Fruit fly (Drosophila melanogaster) whole organism, embryonic: ENCODE measurements around the gene CG42307.

Experiments used
- Awh ChIP-seq: fragments of 200-800 bp; sonication (Bioruptor generic); IDR thresholded peaks from 2 replicates; pipeline ENCODE4, ENCODE4 v1.3.6; 2022; ENCODE audit warnings: missing biosample characterization, missing genetic modification characterization
- CG1024 ChIP-seq: fragments of 200-800 bp; sonication (Bioruptor generic); IDR thresholded peaks from 2 replicates; pipeline ENCODE4 v1.3.6; 2022; ENCODE audit warnings: missing biosample characterization, missing genetic modification characterization
- CG10267 ChIP-seq: fragments of 200-800 bp; sonication (Bioruptor generic); optimal IDR thresholded peaks from 2 replicates; lab custom pipeline; 2018; ENCODE audit warnings: missing biosample characterization, mild to moderate bottlenecking, missing genetic modification characterization, moderate library complexity
- CG11723 ChIP-seq: fragments of 200-800 bp; sonication (Bioruptor generic); optimal IDR thresholded peaks from 2 replicates; lab custom pipeline; 2017; ENCODE audit warnings: missing biosample characterization, mild to moderate bottlenecking, missing genetic modification characterization
- CG12071 ChIP-seq: fragments of 200-800 bp; sonication (Bioruptor generic); optimal IDR thresholded peaks from 3 replicates; lab custom pipeline; 2018; ENCODE audit warnings: missing biosample characterization, mild to moderate bottlenecking, missing genetic modification characterization
- CG12391 ChIP-seq: fragments of 200-800 bp; sonication (Bioruptor generic); optimal IDR thresholded peaks from 3 replicates; lab custom pipeline; 2018; ENCODE audit warnings: missing biosample characterization, mild to moderate bottlenecking, missing genetic modification characterization, moderate library complexity
- CG12659 ChIP-seq: fragments of 200-800 bp; sonication (Bioruptor generic); optimal IDR thresholded peaks from 3 replicates; lab custom pipeline; 2017; ENCODE audit warnings: mild to moderate bottlenecking, missing biosample characterization, missing genetic modification reagents, missing genetic modification characterization
- CG13894 ChIP-seq: fragments of 200-800 bp; sonication (Bioruptor generic); optimal IDR thresholded peaks from 3 replicates; lab custom pipeline; 2018; ENCODE audit warnings: missing biosample characterization, mild to moderate bottlenecking, missing genetic modification characterization, moderate library complexity
- CG14050 ChIP-seq: fragments of 200-800 bp; sonication (Bioruptor generic); IDR thresholded peaks from 3 replicates; pipeline ENCODE4 v1.3.6; 2022; ENCODE audit warnings: missing biosample characterization, missing genetic modification characterization
- CG15514 ChIP-seq: fragments of 200-800 bp; sonication (Bioruptor generic); optimal IDR thresholded peaks from 3 replicates; lab custom pipeline; 2017; ENCODE audit warnings: missing biosample characterization, missing genetic modification characterization, mild to moderate bottlenecking, moderate library complexity, missing genetic modification reagents
- CG16813 ChIP-seq: fragments of 200-800 bp; sonication (Bioruptor generic); IDR thresholded peaks from 3 replicates; pipeline ENCODE4 v1.3.6; 2022; ENCODE audit warnings: missing biosample characterization, missing genetic modification characterization; ENCODE audit not compliant: partially characterized antibody
- CG17612 ChIP-seq: fragments of 200-800 bp; sonication (Bioruptor generic); IDR thresholded peaks from 2 replicates; pipeline ENCODE4 v1.3.6; 2022; ENCODE audit warnings: missing biosample characterization, missing genetic modification characterization
- CG2116 ChIP-seq: fragments of 200-800 bp; sonication (Bioruptor generic); optimal IDR thresholded peaks from 3 replicates; lab custom pipeline; 2018; ENCODE audit warnings: missing biosample characterization, mild to moderate bottlenecking, missing genetic modification characterization
- CG2712 ChIP-seq: fragments of 200-800 bp; optimal IDR thresholded peaks from 3 replicates; lab custom pipeline; 2019; ENCODE audit warnings: missing biosample characterization, mild to moderate bottlenecking, missing genetic modification characterization, moderate library complexity
- CG2889 ChIP-seq: fragments of 200-800 bp; sonication (Bioruptor generic); IDR thresholded peaks from 3 replicates; pipeline ENCODE4 v1.3.6; 2022; ENCODE audit warnings: missing biosample characterization, missing genetic modification characterization
- CG30431 ChIP-seq: fragments of 200-800 bp; sonication (Bioruptor generic); optimal IDR thresholded peaks from 2 replicates; lab custom pipeline; 2017; ENCODE audit warnings: missing biosample characterization, missing genetic modification characterization
- CG31441 ChIP-seq: fragments of 200-800 bp; sonication (Bioruptor generic); IDR thresholded peaks from 2 replicates; pipeline ENCODE4 v1.3.6; 2022; ENCODE audit warnings: missing biosample characterization, missing genetic modification characterization
- CG33213 ChIP-seq: fragments of 200-800 bp; sonication (Bioruptor generic); optimal IDR thresholded peaks from 3 replicates; lab custom pipeline; 2016; ENCODE audit warnings: missing biosample characterization, missing genetic modification characterization
- CG3838 ChIP-seq: fragments of 200-800 bp; sonication (Bioruptor generic); optimal IDR thresholded peaks from 3 replicates; lab custom pipeline; 2016; ENCODE audit warnings: missing biosample characterization, missing genetic modification characterization
- CG3995 ChIP-seq: fragments of 200-800 bp; sonication (Bioruptor generic); optimal IDR thresholded peaks from 3 replicates; lab custom pipeline; 2016; ENCODE audit warnings: missing biosample characterization, missing genetic modification characterization
- CG4282 ChIP-seq: fragments of 200-800 bp; sonication (Bioruptor generic); optimal IDR thresholded peaks from 2 replicates; lab custom pipeline; 2016; ENCODE audit warnings: missing biosample characterization, missing genetic modification characterization
- CG43689 ChIP-seq: fragments of 200-800 bp; sonication (Bioruptor generic); IDR thresholded peaks from 2 replicates; pipeline ENCODE4 v1.3.6; 2022; ENCODE audit warnings: missing biosample characterization, missing genetic modification characterization
- CG4820 ChIP-seq: fragments of 200-800 bp; sonication (Bioruptor generic); optimal IDR thresholded peaks from 3 replicates; lab custom pipeline; 2016; ENCODE audit warnings: missing biosample characterization, missing genetic modification characterization
- CG7963 ChIP-seq: fragments of 200-800 bp; sonication (Bioruptor generic); IDR thresholded peaks from 3 replicates; pipeline ENCODE4 v1.3.6; 2022; ENCODE audit warnings: missing biosample characterization, missing genetic modification characterization; ENCODE audit not compliant: partially characterized antibody
- CTCF ChIP-seq: fragments of 200-800 bp; sonication (Bioruptor generic); optimal IDR thresholded peaks from 2 replicates; lab custom pipeline; 2017; ENCODE audit warnings: missing biosample characterization, mild to moderate bottlenecking, missing genetic modification characterization, moderate library complexity
- Dad ChIP-seq: fragments of 200-800 bp; sonication (Bioruptor generic); optimal IDR thresholded peaks from 3 replicates; lab custom pipeline; 2016; ENCODE audit warnings: missing biosample characterization, missing genetic modification characterization
- Doc2 ChIP-seq: fragments of 200-800 bp; sonication (Bioruptor generic); IDR thresholded peaks from 2 replicates; pipeline ENCODE4 v1.3.6; 2022; ENCODE audit warnings: missing biosample characterization, missing genetic modification characterization
- Gug ChIP-seq: fragments of 200-800 bp; sonication (Bioruptor generic); IDR thresholded peaks from 4 replicates; pipeline ENCODE4 v1.3.6; 2022; ENCODE audit warnings: missing biosample characterization, missing genetic modification characterization
- Jarid2 ChIP-seq: fragments of 200-800 bp; sonication (Bioruptor generic); optimal IDR thresholded peaks from 3 replicates; lab custom pipeline; 2017; ENCODE audit warnings: mild to moderate bottlenecking, missing biosample characterization, missing genetic modification reagents, missing genetic modification characterization
- Max ChIP-seq: fragments of 200-800 bp; sonication (Bioruptor generic); optimal IDR thresholded peaks from 2 replicates; lab custom pipeline; 2016; ENCODE audit warnings: missing biosample characterization, mild to moderate bottlenecking, missing genetic modification characterization
- Opbp ChIP-seq: fragments of 200-800 bp; sonication (Bioruptor generic); IDR thresholded peaks from 3 replicates; pipeline ENCODE4 v1.3.6; 2022; ENCODE audit warnings: missing biosample characterization, missing genetic modification characterization; ENCODE audit not compliant: partially characterized antibody
- Ravus ChIP-seq: fragments of 200-800 bp; sonication (Bioruptor generic); IDR thresholded peaks from 2 replicates; pipeline ENCODE4 v1.3.6; 2022; ENCODE audit warnings: missing biosample characterization, missing genetic modification characterization
- az2 ChIP-seq: fragments of 200-800 bp; sonication (Bioruptor generic); optimal IDR thresholded peaks from 3 replicates; lab custom pipeline; 2016; ENCODE audit warnings: missing biosample characterization, missing genetic modification characterization
- btn ChIP-seq: fragments of 200-800 bp; sonication (Bioruptor generic); optimal IDR thresholded peaks from 2 replicates; lab custom pipeline; 2016; ENCODE audit warnings: missing biosample characterization, missing genetic modification characterization
- chm ChIP-seq: fragments of 200-800 bp; sonication (Bioruptor generic); IDR thresholded peaks from 2 replicates; pipeline ENCODE4 v1.3.6; 2022; ENCODE audit warnings: missing biosample characterization, missing genetic modification characterization
- danr ChIP-seq: fragments of 200-800 bp; sonication (Bioruptor generic); IDR thresholded peaks from 2 replicates; pipeline ENCODE4 v1.3.6; 2022; ENCODE audit warnings: missing biosample characterization, missing genetic modification characterization
- exex ChIP-seq: fragments of 200-800 bp; sonication (Bioruptor generic); optimal IDR thresholded peaks from 4 replicates; lab custom pipeline; 2018; ENCODE audit warnings: missing biosample characterization, mild to moderate bottlenecking, missing genetic modification characterization, moderate library complexity
- fd96Cb ChIP-seq: fragments of 200-800 bp; sonication (Bioruptor generic); optimal IDR thresholded peaks from 2 replicates; lab custom pipeline; 2018; ENCODE audit warnings: missing biosample characterization, mild to moderate bottlenecking, missing genetic modification characterization, moderate library complexity
- fu2 ChIP-seq: fragments of 200-800 bp; sonication (Bioruptor generic); optimal IDR thresholded peaks from 2 replicates; lab custom pipeline; 2016; ENCODE audit warnings: missing biosample characterization, missing genetic modification characterization
- gce ChIP-seq: fragments of 200-800 bp; sonication (Bioruptor generic); IDR thresholded peaks from 3 replicates; pipeline ENCODE4 v1.3.6; 2022; ENCODE audit warnings: missing biosample characterization, missing genetic modification characterization
- gcm2 ChIP-seq: fragments of 200-800 bp; sonication (Bioruptor generic); optimal IDR thresholded peaks from 2 replicates; lab custom pipeline; 2016; ENCODE audit warnings: missing biosample characterization, missing genetic modification characterization
- lilli ChIP-seq: fragments of 200-800 bp; sonication (Bioruptor generic); optimal IDR thresholded peaks from 3 replicates; lab custom pipeline; 2016; ENCODE audit warnings: missing biosample characterization, missing genetic modification characterization
- lmd ChIP-seq: fragments of 200-800 bp; sonication (Bioruptor generic); IDR thresholded peaks from 2 replicates; pipeline ENCODE4 v1.3.6; 2022; ENCODE audit warnings: missing biosample characterization, missing genetic modification characterization
- maf-S ChIP-seq: fragments of 200-800 bp; sonication (Bioruptor generic); optimal IDR thresholded peaks from 2 replicates; lab custom pipeline; 2016; ENCODE audit warnings: missing biosample characterization, missing genetic modification characterization
- prd ChIP-seq, 3 experiments: fragments of >200 bp in 2 of 3; fragments of 200-800 bp in 1 of 3; sonication (Bioruptor generic) in 1 of 3; optimal IDR thresholded peaks in 2 of 3; IDR thresholded peaks in 1 of 3; 2 replicates in 2 of 3; 3 replicates in 1 of 3; pipeline versions ENCODE4 v1.3.6 to Lab custom; 2017 to 2022; ENCODE audit warnings: missing biosample characterization in 1 of 3, missing genetic modification characterization in 1 of 3
- row ChIP-seq: fragments of 200-800 bp; sonication (Bioruptor generic); IDR thresholded peaks from 3 replicates; pipeline ENCODE4 v1.3.6; 2022; ENCODE audit warnings: missing biosample characterization, missing genetic modification characterization
- ssp ChIP-seq: fragments of 200-800 bp; sonication (Bioruptor generic); IDR thresholded peaks from 2 replicates; pipeline ENCODE4 v1.3.6; 2022; ENCODE audit warnings: missing biosample characterization, missing genetic modification characterization
- tup ChIP-seq: fragments of 200-800 bp; sonication (Bioruptor generic); optimal IDR thresholded peaks from 2 replicates; lab custom pipeline; 2016; ENCODE audit warnings: missing biosample characterization, mild to moderate bottlenecking, missing genetic modification characterization, moderate library complexity
- wek ChIP-seq: fragments of 200-800 bp; sonication (Bioruptor generic); optimal IDR thresholded peaks from 3 replicates; lab custom pipeline; 2018; ENCODE audit warnings: missing biosample characterization, mild to moderate bottlenecking, missing genetic modification characterization, moderate library complexity
- z ChIP-seq: fragments of 200-800 bp; sonication (Bioruptor generic); IDR thresholded peaks from 3 replicates; pipeline ENCODE4 v1.3.6; 2022; ENCODE audit warnings: missing biosample characterization, missing genetic modification characterization

CG42307 gene

dm6 chr3L:7360324-7360852 is 31.5 kb downstream of the CG42307 start, which contains the start of gene Sec63 (continued):
- TF ChIP-seq CG3995 (GFP tag; lab: Kevin White, UChicago) (peak; percentile 27), exex (peak; percentile 29), CTCF (GFP tag; lab: Kevin White, UChicago) (peak; percentile 72), maf-S (GFP tag; lab: Kevin White, UChicago) (no peak), CG15514 (GFP tag; lab: Kevin White, UChicago) (peak; percentile 100), tup (GFP tag; lab: Kevin White, UChicago) (no peak), chm (0 out of 2 replicates have a peak, but pooled peaks have one; percentile 34), CG12391 (peak; percentile 58), CG1024 (no peak), Max (GFP tag; lab: Kevin White, UChicago) (peak; percentile 58), prd (optimal IDR thresholded peaks at IDR 0.05; lab: Kevin White, UChicago) (no peak), prd (GFP tag; IDR thresholded peaks at IDR 0.05; lab: Robert Waterston, UW) (peak; percentile 77), Dad (GFP tag; lab: Kevin White, UChicago) (peak; percentile 51), CG13894 (tag; lab: Kevin White, UChicago) (no peak), ssp (GFP tag; lab: Robert Waterston, UW) (0 out of 2 replicates have a peak, but pooled peaks have one; percentile 30), gcm2 (GFP tag; lab: Kevin White, UChicago) (no peak), btn (GFP tag; lab: Kevin White, UChicago) (no peak), CG30431 (GFP tag; lab: Kevin White, UChicago) (no peak), az2 (GFP tag; lab: Kevin White, UChicago) (peak; percentile 47), z (GFP tag; lab: Robert Waterston, UW) (peak; percentile 41; the same call in 1 of the 3 replicates), CG17612 (no peak), CG31441 (GFP tag; lab: Robert Waterston, UW) (peak; percentile 51; the same call in 1 of the 2 replicates), CG43689 (GFP tag; lab: Robert Waterston, UW) (no peak), lmd (GFP tag; lab: Robert Waterston, UW) (peak; percentile 56; the same call in 1 of the 2 replicates), CG2712 (tag; lab: Kevin White, UChicago) (peak; percentile 31), row (GFP tag; lab: Robert Waterston, UW) (peak; percentile 80), CG16813 (GFP tag; lab: Robert Waterston, UW) (peak; percentile 81), Doc2 (no peak), CG12659 (GFP tag; lab: Kevin White, UChicago) (peak; percentile 76), Awh (0 out of 2 replicates have a peak, but pooled peaks have one; percentile 29), CG4282 (GFP tag; lab: Kevin White, UChicago) (no peak), danr (GFP tag; lab: Robert Waterston, UW) (no peak), CG7963 (GFP tag; lab: Robert Waterston, UW) (peak; percentile 93), CG2889 (GFP tag; lab: Robert Waterston, UW) (no peak), CG4820 (GFP tag; lab: Kevin White, UChicago) (peak; percentile 21), lilli (GFP tag; lab: Kevin White, UChicago) (peak; percentile 51), gce (GFP tag; lab: Robert Waterston, UW) (no peak; the same call in 1 of the 3 replicates), Jarid2 (peak; percentile 6), CG12071 (no peak), CG10267 (tag; lab: Kevin White, UChicago) (peak; percentile 19), fd96Cb (tag; lab: Kevin White, UChicago) (peak; percentile 7), CG11723 (GFP tag; lab: Kevin White, UChicago) (no peak), Ravus (GFP tag; lab: Robert Waterston, UW) (0 out of 2 replicates have a peak, but pooled peaks have one; percentile 9), CG3838 (GFP tag; lab: Kevin White, UChicago) (peak; percentile 2), Opbp (peak; percentile 88), wek (GFP tag; lab: Kevin White, UChicago) (no peak), Gug (GFP tag; lab: Robert Waterston, UW) (peak; percentile 4; the same call in 1 of the 4 replicates), fu2 (GFP tag; lab: Kevin White, UChicago) (no peak), CG14050 (peak; percentile 54; the same call in 2 of the 3 replicates), CG33213 (GFP tag; lab: Kevin White, UChicago) (peak; percentile 74), CG2116 (GFP tag; lab: Kevin White, UChicago) (peak; percentile 78)
